Worm (Caenorhabditis elegans): Measurements from ENCODE around the gene srx-97.

The srx-97 gene

ce11 chrII:3694664-3695063 lies 25.4 kb upstream of the srx-97 start, which contains the start of gene srx-102:
TSS of gene srx-102 (minus strand) at chrII:3694764.
- TF ChIP-seq nhr-77 (tag; optimal IDR thresholded peaks at IDR 0.05) (no peak), nhr-11 (tag; optimal IDR thresholded peaks at IDR 0.05) (no peak), sma-3 (GFP tag; optimal IDR thresholded peaks at IDR 0.05) (no peak)

DNA sequence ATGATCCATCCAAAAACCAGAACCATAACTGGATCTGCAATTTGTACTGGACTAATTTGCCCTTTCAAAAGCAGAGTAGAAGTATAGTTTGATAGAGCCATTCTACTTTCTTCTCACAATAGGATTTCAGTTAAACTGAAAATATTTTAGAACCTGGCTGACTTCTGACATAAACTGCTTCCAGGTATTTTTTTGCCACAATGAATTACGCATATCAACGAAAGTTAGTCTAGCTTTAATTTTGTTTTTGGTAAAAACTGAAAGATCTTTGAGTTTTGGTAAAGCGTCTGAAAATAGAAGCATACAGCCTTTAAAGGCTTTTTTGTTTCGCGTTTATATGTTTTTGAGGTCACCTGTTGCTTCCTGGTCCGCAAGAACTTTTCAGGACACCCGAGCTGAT lies 21.4 kb upstream of the srx-97 start, which contains the start of gene srx-101:
srx-101 (minus strand) TSS at position 101 of the 400 bp plus-strand sequence.
- TF ChIP-seq fos-1 (tag; optimal IDR thresholded peaks at IDR 0.05) (no peak), mdl-1 (tag; optimal IDR thresholded peaks at IDR 0.05) (no peak), nhr-77 (tag; optimal IDR thresholded peaks at IDR 0.05) (no peak), nhr-12 (tag; optimal IDR thresholded peaks at IDR 0.05) (no peak), peb-1 (tag; optimal IDR thresholded peaks at IDR 0.05) (no peak), nhr-25 (tag; optimal IDR thresholded peaks at IDR 0.05) (no peak), elt-1 (tag; optimal IDR thresholded peaks at IDR 0.05) (no peak), ceh-82 (tag; optimal IDR thresholded peaks at IDR 0.05) (no peak)

DNA sequence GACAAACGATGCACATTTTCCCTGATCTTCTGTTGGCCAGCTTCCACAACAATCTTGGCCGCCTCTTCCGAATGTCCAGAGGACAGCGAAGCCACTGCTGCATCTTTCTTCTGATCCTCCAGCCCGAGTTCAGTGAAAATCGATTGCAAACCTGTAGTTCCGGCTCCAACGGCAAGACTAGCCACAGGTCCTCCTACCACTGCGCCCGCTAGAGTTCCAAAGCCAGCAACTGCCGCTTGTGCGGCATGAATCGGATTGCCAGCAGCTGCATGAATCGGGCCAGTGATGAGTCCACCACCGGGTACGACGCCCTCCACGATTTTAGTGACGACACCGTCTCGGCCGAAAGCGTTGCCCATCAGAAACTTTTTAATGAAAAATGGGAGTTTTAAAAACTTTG lies 19.1 kb upstream of the srx-97 start, which contains the start of gene ifas-1:
ifas-1 (minus strand) TSS at position 387 of the 400 bp plus-strand sequence.
- TF ChIP-seq peb-1 (tag; optimal IDR thresholded peaks at IDR 0.05) (no peak), mab-5 (tag; optimal IDR thresholded peaks at IDR 0.05) (no peak), nhr-77 (tag; optimal IDR thresholded peaks at IDR 0.05) (no peak), gmeb-1 (tag; optimal IDR thresholded peaks at IDR 0.05) (no peak), ZK546.5 (tag; optimal IDR thresholded peaks at IDR 0.05) (no peak), elt-3 (tag; optimal IDR thresholded peaks at IDR 0.05) (no peak), unc-39 (tag; optimal IDR thresholded peaks at IDR 0.05) (no peak), Y55F3AM.14 (GFP tag; optimal IDR thresholded peaks at IDR 0.05) (no peak), nhr-10 (tag; optimal IDR thresholded peaks at IDR 0.05) (no peak), nhr-6 (tag; optimal IDR thresholded peaks at IDR 0.05) (no peak), nhr-23 (tag; optimal IDR thresholded peaks at IDR 0.05) (no peak), ztf-1 (GFP tag; conservative IDR thresholded peaks at IDR 0.05) (no peak), mbf-1 (tag; optimal IDR thresholded peaks at IDR 0.05) (no peak), lin-39 (tag; optimal IDR thresholded peaks at IDR 0.05) (no peak), nhr-11 (tag; optimal IDR thresholded peaks at IDR 0.05) (no peak), sma-3 (GFP tag; optimal IDR thresholded peaks at IDR 0.05) (no peak), ztf-11 (tag; optimal IDR thresholded peaks at IDR 0.05) (no peak), ztf-4 (tag; optimal IDR thresholded peaks at IDR 0.05) (no peak)

- TF ChIP-seq ZK546.5 (tag; optimal IDR thresholded peaks at IDR 0.05) (no peak), nhr-23 (tag; optimal IDR thresholded peaks at IDR 0.05) (no peak), blmp-1 (tag; optimal IDR thresholded peaks at IDR 0.05; ENCODE audit: insufficient read depth) (no peak), unc-39 (tag; optimal IDR thresholded peaks at IDR 0.05) (no peak), ztf-4 (tag; optimal IDR thresholded peaks at IDR 0.05) (no peak), crh-2 (tag; optimal IDR thresholded peaks at IDR 0.05) (no peak), fos-1 (tag; optimal IDR thresholded peaks at IDR 0.05) (peak; percentile 44), nhr-6 (tag; optimal IDR thresholded peaks at IDR 0.05) (no peak), elt-3 (tag; optimal IDR thresholded peaks at IDR 0.05) (no peak), sma-3 (GFP tag; optimal IDR thresholded peaks at IDR 0.05) (no peak), ama-1 (optimal IDR thresholded peaks at IDR 0.05) (no peak), unc-55 (GFP tag; optimal IDR thresholded peaks at IDR 0.05) (peak; percentile 37)
Observed at ce11 chrII:3684487-3685067, 15.4 kb upstream of the srx-97 start.

DNA sequence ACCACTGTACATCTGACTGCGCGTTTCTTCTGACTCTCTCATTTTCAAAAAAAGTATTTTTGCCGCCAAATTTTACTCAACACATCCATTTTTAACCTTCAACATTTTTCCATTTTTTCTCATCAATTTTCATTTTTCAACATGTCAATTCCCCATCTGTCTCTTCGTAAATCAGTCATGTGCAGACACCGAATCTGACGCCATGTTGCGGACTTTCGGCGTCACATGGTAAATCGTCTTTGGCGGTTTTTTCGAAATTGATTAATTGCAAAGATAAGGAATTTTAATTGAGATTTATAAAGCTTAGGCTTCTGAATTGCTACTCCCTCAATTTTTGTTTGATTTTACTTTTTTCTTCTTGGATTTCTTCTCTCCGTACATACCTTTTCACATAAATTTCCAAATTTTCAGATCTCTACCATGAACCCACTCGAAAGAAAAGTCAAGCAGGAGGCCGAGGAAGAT lies 13.6 kb upstream of the srx-97 start, which contains the start of gene F19B10.1:
F19B10.1 (plus strand) TSS at position 415 of the 465 bp plus-strand sequence.
- TF ChIP-seq ceh-82 (tag; optimal IDR thresholded peaks at IDR 0.05), result no peak
- TF ChIP-seq unc-62 (GFP tag; optimal IDR thresholded peaks at IDR 0.05), result no peak
- peak; percentile 62 for TF ChIP-seq nhr-129 (tag; optimal IDR thresholded peaks at IDR 0.05)
- TF ChIP-seq unc-39 (tag; optimal IDR thresholded peaks at IDR 0.05), result no peak
- no peak for TF ChIP-seq lin-11 (tag; optimal IDR thresholded peaks at IDR 0.05)
- no peak for TF ChIP-seq elt-1 (tag; optimal IDR thresholded peaks at IDR 0.05)
- TF ChIP-seq peb-1 (tag; optimal IDR thresholded peaks at IDR 0.05), result no peak
- TF ChIP-seq ztf-4 (tag; optimal IDR thresholded peaks at IDR 0.05), result no peak
- TF ChIP-seq mbf-1 (tag; optimal IDR thresholded peaks at IDR 0.05), result no peak
- TF ChIP-seq nhr-77 (tag; optimal IDR thresholded peaks at IDR 0.05), result no peak
- TF ChIP-seq aly-2 (tag; optimal IDR thresholded peaks at IDR 0.05), result no peak
- TF ChIP-seq snpc-4 (tag; optimal IDR thresholded peaks at IDR 0.05), result peak; percentile 43
- TF ChIP-seq fos-1 (tag; optimal IDR thresholded peaks at IDR 0.05), result peak; percentile 78
- peak; percentile 66 for TF ChIP-seq unc-55 (GFP tag; optimal IDR thresholded peaks at IDR 0.05)
- TF ChIP-seq ZK546.5 (tag; optimal IDR thresholded peaks at IDR 0.05), result no peak
- TF ChIP-seq nhr-21 (tag; optimal IDR thresholded peaks at IDR 0.05), result peak; percentile 61
- TF ChIP-seq ztf-1 (GFP tag; conservative IDR thresholded peaks at IDR 0.05), result no peak
- TF ChIP-seq sma-3 (GFP tag; optimal IDR thresholded peaks at IDR 0.05), result peak; percentile 72
- TF ChIP-seq C34F6.9 (tag; optimal IDR thresholded peaks at IDR 0.05), result peak; percentile 89
- TF ChIP-seq nhr-6 (tag; optimal IDR thresholded peaks at IDR 0.05), result no peak
- no peak for TF ChIP-seq ceh-16 (tag; optimal IDR thresholded peaks at IDR 0.05)
- TF ChIP-seq ama-1 (optimal IDR thresholded peaks at IDR 0.05), result no peak
- no peak for TF ChIP-seq ztf-11 (tag; optimal IDR thresholded peaks at IDR 0.05)
- peak; percentile 91 for TF ChIP-seq gmeb-1 (tag; optimal IDR thresholded peaks at IDR 0.05)
- no peak for TF ChIP-seq nhr-23 (tag; optimal IDR thresholded peaks at IDR 0.05)
- no peak for TF ChIP-seq lin-39 (tag; optimal IDR thresholded peaks at IDR 0.05)
- TF ChIP-seq skn-1 (tag; optimal IDR thresholded peaks at IDR 0.05), result no peak
- peak; percentile 42 to 88 for TF ChIP-seq lsy-2 (tag; optimal IDR thresholded peaks at IDR 0.05)
- no peak for TF ChIP-seq elt-3 (tag; optimal IDR thresholded peaks at IDR 0.05)
- peak; percentile 78 for TF ChIP-seq lin-13 (GFP tag; optimal IDR thresholded peaks at IDR 0.05)
- peak in 1 of 2 experiments; percentile 55 for TF ChIP-seq mdl-1 (tag; optimal IDR thresholded peaks at IDR 0.05)
- no peak for TF ChIP-seq nhr-25 (tag; optimal IDR thresholded peaks at IDR 0.05)
- no peak for TF ChIP-seq egl-27 (tag; optimal IDR thresholded peaks at IDR 0.05)
- no peak for TF ChIP-seq nhr-10 (tag; optimal IDR thresholded peaks at IDR 0.05)
